Fruit fly (Drosophila melanogaster) Kc167 (cell line): ENCODE data around the gene Sf3b5.

Experiments
- Myc ChIP-seq: fragments of >200 bp; optimal IDR thresholded peaks from 2 replicates; lab custom pipeline; 2017; ENCODE audit warnings: missing external identifiers
- h ChIP-seq: fragments of >200 bp; optimal IDR thresholded peaks from 3 replicates; lab custom pipeline; 2018; ENCODE audit warnings: missing external identifiers
- psq ChIP-seq: fragments of >200 bp; optimal IDR thresholded peaks from 2 replicates; lab custom pipeline; 2017; ENCODE audit warnings: missing external identifiers

DNA sequence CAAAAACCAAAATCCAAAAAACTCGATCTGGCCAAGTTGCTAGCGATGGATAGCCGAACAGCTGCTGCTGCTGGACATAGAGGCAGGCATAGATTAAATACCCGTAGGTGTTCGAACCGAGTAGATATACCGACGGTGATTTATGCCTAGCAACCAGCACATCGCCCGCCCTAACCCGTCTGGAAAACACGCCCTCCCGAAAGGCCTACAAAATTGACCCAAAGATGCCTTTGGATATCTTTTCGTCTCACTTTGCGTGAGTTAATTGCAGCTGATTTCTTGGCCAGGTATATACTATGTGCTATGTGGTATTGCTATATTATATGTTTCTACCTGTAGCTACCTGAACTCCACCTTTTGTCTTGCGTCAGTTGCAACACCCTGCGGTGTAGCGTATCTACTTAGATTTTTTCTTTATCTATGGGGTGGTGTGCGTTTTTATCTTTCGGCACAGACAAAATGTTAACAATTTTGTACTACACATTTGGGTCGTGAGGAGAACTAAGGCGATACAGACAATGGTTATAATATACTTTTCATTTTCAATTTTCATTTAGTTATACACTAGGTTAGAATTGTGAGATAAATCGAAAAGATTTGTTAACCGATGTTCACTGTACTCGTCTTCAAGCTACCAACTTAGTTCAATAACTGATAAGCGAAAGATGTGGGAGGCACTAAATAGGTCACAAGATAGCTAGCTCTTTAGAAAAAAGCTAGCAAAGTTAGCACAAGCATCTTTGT is 15.0 kb upstream of the Sf3b5 start:
- TF ChIP-seq Myc (lab: Kevin White, UChicago) (no peak), h (lab: Kevin White, UChicago) (no peak), psq (lab: Kevin White, UChicago) (no peak)
